Worm (Caenorhabditis elegans): ENCODE results near the gene srlf-34.

srlf-34 gene

ce11 chrII:10315252-10315651 lies 3.2 kb downstream of the srlf-34 start, which contains the start of gene idpp-8:
TSS of gene idpp-8 (plus strand) at chrII:10315552.
- TF ChIP-seq hlh-12 (tag; optimal IDR thresholded peaks at IDR 0.05) (no peak), hlh-26 (GFP tag; conservative IDR thresholded peaks at IDR 0.05) (no peak), sptf-2 (GFP tag; optimal IDR thresholded peaks at IDR 0.05) (no peak)

ce11 chrII:10316119-10316518 lies 4.0 kb downstream of the srlf-34 start, which contains the start of gene gcy-5:
TSS of gene gcy-5 (minus strand) at chrII:10316219.
- TF ChIP-seq F49E8.2 (tag; optimal IDR thresholded peaks at IDR 0.05; ENCODE audit: insufficient read depth) (no peak), F55B11.4 (tag; optimal IDR thresholded peaks at IDR 0.05; ENCODE audit: borderline replicate concordance, insufficient read depth) (no peak), Y95B8A.8 (GFP tag; IDR thresholded peaks at IDR 0.05) (no peak), nfyb-1 (GFP tag; IDR thresholded peaks at IDR 0.05) (no peak), lir-1 (GFP tag; conservative IDR thresholded peaks at IDR 0.05) (no peak), attf-3 (GFP tag; conservative IDR thresholded peaks at IDR 0.05) (no peak), mes-4 (tag; optimal IDR thresholded peaks at IDR 0.05) (no peak), Y79H2A.3 (GFP tag; conservative IDR thresholded peaks at IDR 0.05) (no peak), aptf-3 (GFP tag; IDR thresholded peaks at IDR 0.05) (no peak), ekl-4 (GFP tag; IDR thresholded peaks at IDR 0.05) (no peak), rec-8 (tag; optimal IDR thresholded peaks at IDR 0.05) (no peak), snpc-4 (GFP tag; optimal IDR thresholded peaks at IDR 0.05) (no peak), snpc-4 (tag; optimal IDR thresholded peaks at IDR 0.05) (no peak), dox-1 (GFP tag; IDR thresholded peaks at IDR 0.05) (no peak), ceh-100 (GFP tag; IDR thresholded peaks at IDR 0.05) (no peak), madf-6 (GFP tag; IDR thresholded peaks at IDR 0.05) (no peak), xnd-1 (tag; optimal IDR thresholded peaks at IDR 0.05) (no peak)

- TF ChIP-seq bed-1 (GFP tag; IDR thresholded peaks at IDR 0.05) = no peak
- no peak for TF ChIP-seq egl-44 (GFP tag; IDR thresholded peaks at IDR 0.05)
- no peak for TF ChIP-seq unc-62 (GFP tag; optimal IDR thresholded peaks at IDR 0.05)
- TF ChIP-seq ztf-25 (GFP tag; IDR thresholded peaks at IDR 0.05) = no peak
- no peak for TF ChIP-seq egl-18 (GFP tag; IDR thresholded peaks at IDR 0.05)
- TF ChIP-seq C06A6.2 (GFP tag; conservative IDR thresholded peaks at IDR 0.05) = no peak
- no peak for TF ChIP-seq hlh-12 (tag; optimal IDR thresholded peaks at IDR 0.05)
- TF ChIP-seq tlf-1 (GFP tag; optimal IDR thresholded peaks at IDR 0.05) = no peak
- no peak for TF ChIP-seq ets-4 (GFP tag; optimal IDR thresholded peaks at IDR 0.05)
- TF ChIP-seq dpl-1 (GFP tag; optimal IDR thresholded peaks at IDR 0.05) = no peak
- TF ChIP-seq nhr-27 (tag; optimal IDR thresholded peaks at IDR 0.05) = no peak
- TF ChIP-seq sdz-38 (tag; optimal IDR thresholded peaks at IDR 0.05) = no peak
- TF ChIP-seq tbp1 (GFP tag; optimal IDR thresholded peaks at IDR 0.05) = no peak
- no peak for TF ChIP-seq F39B2.1 (GFP tag; IDR thresholded peaks at IDR 0.05)
- no peak for TF ChIP-seq B0261.1 (tag; optimal IDR thresholded peaks at IDR 0.05)
- no peak for TF ChIP-seq lin-35 (GFP tag; optimal IDR thresholded peaks at IDR 0.05)
- TF ChIP-seq hmg-20 (GFP tag; IDR thresholded peaks at IDR 0.05) = no peak
- no peak for TF ChIP-seq B0336.3 (GFP tag; IDR thresholded peaks at IDR 0.05)
- no peak for TF ChIP-seq Y56A3A.18 (GFP tag; IDR thresholded peaks at IDR 0.05)
- no peak for TF ChIP-seq lin-40 (tag; optimal IDR thresholded peaks at IDR 0.05)
Observed at ce11 chrII:10317007-10317406, 4.9 kb downstream of the srlf-34 start, which contains the start of gene M02G9.4. TSS of gene M02G9.4 (plus strand) at chrII:10317307.
